Fruit fly (Drosophila melanogaster) whole organism, wandering third instar larva: ENCODE data around the gene CG11656.

Source experiments
- CG32264 ChIP-seq: fragments of 200-800 bp; sonication (Bioruptor generic); optimal IDR thresholded peaks from 2 replicates; lab custom pipeline; 2016; ENCODE audit warnings: missing biosample characterization, missing genetic modification characterization
- CG9705 ChIP-seq: fragments of 200-800 bp; sonication (Bioruptor generic); optimal IDR thresholded peaks from 2 replicates; lab custom pipeline; 2018; ENCODE audit warnings: missing biosample characterization, mild to moderate bottlenecking, missing genetic modification characterization
- Dif ChIP-seq: fragments of 200-275, 200-300 bp; sonication (Bioruptor generic); optimal IDR thresholded peaks from 2 replicates; lab custom pipeline; 2018; ENCODE audit warnings: missing biosample characterization, missing genetic modification characterization; ENCODE audit not compliant: partially characterized antibody
- GATAd ChIP-seq: sonication (Bioruptor generic); optimal IDR thresholded peaks from 2 replicates; lab custom pipeline; 2016; ENCODE audit warnings: missing biosample characterization, missing genetic modification characterization
- Hnf4 ChIP-seq: fragments of 200-800 bp; sonication (Bioruptor generic); optimal IDR thresholded peaks from 2 replicates; lab custom pipeline; 2016; ENCODE audit warnings: missing biosample characterization, mild to moderate bottlenecking, missing genetic modification characterization
- Hr78 ChIP-seq: fragments of >200 bp; optimal IDR thresholded peaks from 2 replicates; lab custom pipeline; 2017; ENCODE audit warnings: missing biosample characterization, missing genetic modification characterization
- Hr83 ChIP-seq: fragments of 200-300 bp; sonication (Bioruptor generic); optimal IDR thresholded peaks from 2 replicates; lab custom pipeline; 2016; ENCODE audit warnings: missing biosample characterization, mild to moderate bottlenecking, missing genetic modification characterization, moderate library complexity; ENCODE audit not compliant: poor library complexity, severe bottlenecking
- Jra ChIP-seq: sonication (Bioruptor generic); optimal IDR thresholded peaks from 2 replicates; lab custom pipeline; 2016; ENCODE audit warnings: missing biosample characterization, missing genetic modification characterization
- Mio ChIP-seq: sonication (Bioruptor generic); optimal IDR thresholded peaks from 2 replicates; lab custom pipeline; 2016; ENCODE audit warnings: missing biosample characterization, missing genetic modification characterization
- Myc ChIP-seq: fragments of >200 bp; optimal IDR thresholded peaks from 2 replicates; lab custom pipeline; 2017
- N ChIP-seq: fragments of >200 bp; optimal IDR thresholded peaks from 2 replicates; lab custom pipeline; 2018; ENCODE audit warnings: missing biosample characterization, missing external identifiers, missing genetic modification characterization
- OdsH ChIP-seq: fragments of 200-800 bp; sonication (Bioruptor generic); optimal IDR thresholded peaks from 2 replicates; lab custom pipeline; 2016; ENCODE audit warnings: missing biosample characterization, mild to moderate bottlenecking, missing genetic modification characterization
- Rel ChIP-seq, 2 experiments: fragments of 200-800 bp; sonication (Bioruptor generic) in 1 of 2; optimal IDR thresholded peaks; 2 replicates in 1 of 2; 3 replicates in 1 of 2; lab custom pipeline; 2016 to 2019; ENCODE audit warnings: mild to moderate bottlenecking in 2 of 2, missing biosample characterization in 2 of 2, missing genetic modification characterization in 2 of 2, moderate library complexity in 1 of 2
- Sp1 ChIP-seq: fragments of 200-800 bp; sonication (Bioruptor generic); optimal IDR thresholded peaks from 3 replicates; lab custom pipeline; 2019; ENCODE audit warnings: missing biosample characterization, mild to moderate bottlenecking, missing genetic modification characterization, moderate library complexity
- Vsx2 ChIP-seq: fragments of 200-300, 225-300 bp; sonication (Bioruptor generic); optimal IDR thresholded peaks from 2 replicates; lab custom pipeline; 2018; ENCODE audit warnings: missing biosample characterization, missing genetic modification characterization; ENCODE audit not compliant: partially characterized antibody
- br ChIP-seq: fragments of 200-800 bp; sonication (Bioruptor generic); optimal IDR thresholded peaks from 2 replicates; lab custom pipeline; 2016; ENCODE audit warnings: missing biosample characterization, missing genetic modification characterization
- dl ChIP-seq, 2 experiments: fragments of 175-275, 200-275 bp in 1 of 2; fragments of 200-275 bp in 1 of 2; sonication (Bioruptor generic); optimal IDR thresholded peaks; lab custom pipeline; 2018; ENCODE audit warnings: mild to moderate bottlenecking in 2 of 2, missing biosample characterization in 2 of 2, missing genetic modification characterization in 2 of 2, moderate library complexity in 2 of 2; ENCODE audit not compliant: partially characterized antibody in 2 of 2, insufficient read depth in 1 of 2
- ey ChIP-seq: fragments of 200-800 bp; sonication (Bioruptor generic); optimal IDR thresholded peaks from 2 replicates; lab custom pipeline; 2016; ENCODE audit warnings: missing biosample characterization, missing genetic modification characterization
- foxo ChIP-seq, 2 experiments: fragments of 200-800 bp; sonication (Bioruptor generic); optimal IDR thresholded peaks; 2 replicates in 1 of 2; 3 replicates in 1 of 2; lab custom pipeline; 2016 to 2017; ENCODE audit warnings: missing biosample characterization in 2 of 2, missing genetic modification characterization in 2 of 2
- fru ChIP-seq: fragments of 200-800 bp; sonication (Bioruptor generic); optimal IDR thresholded peaks from 3 replicates; lab custom pipeline; 2016; ENCODE audit warnings: missing biosample characterization, mild to moderate bottlenecking, missing genetic modification characterization
- h ChIP-seq: fragments of 200-800 bp; sonication (Bioruptor generic); optimal IDR thresholded peaks from 3 replicates; lab custom pipeline; 2016; ENCODE audit warnings: missing biosample characterization, mild to moderate bottlenecking, missing genetic modification characterization
- lola ChIP-seq: fragments of >200 bp; optimal IDR thresholded peaks from 2 replicates; lab custom pipeline; 2017; ENCODE audit warnings: missing biosample characterization, missing genetic modification characterization
- pan ChIP-seq: fragments of >200 bp; optimal IDR thresholded peaks from 2 replicates; lab custom pipeline; 2017
- psq ChIP-seq: fragments of 200-800 bp; sonication (Bioruptor generic); optimal IDR thresholded peaks from 3 replicates; lab custom pipeline; 2017; ENCODE audit warnings: missing biosample characterization, mild to moderate bottlenecking, missing genetic modification characterization, moderate library complexity
- rgr ChIP-seq: fragments of 200-800 bp; sonication (Bioruptor generic); optimal IDR thresholded peaks from 3 replicates; lab custom pipeline; 2016; ENCODE audit warnings: missing biosample characterization, mild to moderate bottlenecking, missing genetic modification characterization
- sage ChIP-seq: fragments of 200-800 bp; sonication (Bioruptor generic); optimal IDR thresholded peaks from 2 replicates; lab custom pipeline; 2016; ENCODE audit warnings: missing biosample characterization, mild to moderate bottlenecking, missing genetic modification characterization
- sv ChIP-seq: fragments of 200-800 bp; sonication (Bioruptor generic); optimal IDR thresholded peaks from 3 replicates; lab custom pipeline; 2016; ENCODE audit warnings: missing biosample characterization, missing genetic modification characterization
- tai ChIP-seq: sonication (Bioruptor generic); optimal IDR thresholded peaks from 2 replicates; lab custom pipeline; 2016; ENCODE audit warnings: missing biosample characterization, missing genetic modification characterization
- usp ChIP-seq: fragments of >200 bp; optimal IDR thresholded peaks from 2 replicates; lab custom pipeline; 2017; ENCODE audit warnings: missing biosample characterization, missing genetic modification characterization
- woc ChIP-seq: sonication (Bioruptor generic); optimal IDR thresholded peaks from 2 replicates; lab custom pipeline; 2016; ENCODE audit warnings: missing biosample characterization, mild to moderate bottlenecking, missing genetic modification characterization

CG11656 gene

dm6 chr3R:12995522-12995921 is 14.2 kb upstream of the CG11656 start, which contains the start of gene CG7488:
TSS of gene CG7488 (plus strand) at chr3R:12995620.
- TF ChIP-seq Hr83 (GFP tag; lab: Kevin White, UChicago) (no peak), foxo (GFP tag; optimal IDR thresholded peaks at IDR 0.05; lab: Kevin White, UChicago) (no peak), Sp1 (GFP tag; lab: Kevin White, UChicago) (no peak), h (GFP tag; lab: Kevin White, UChicago) (no peak), Jra (no peak), Rel (GFP tag; optimal IDR thresholded peaks at IDR 0.05; lab: Kevin White, UChicago) (no peak), Rel (tag; optimal IDR thresholded peaks at IDR 0.05; lab: Kevin White, UChicago) (no peak), Dif (GFP tag; lab: Kevin White, UChicago) (no peak), Mio (no peak), psq (GFP tag; lab: Kevin White, UChicago) (no peak)
- TF ChIP-seq, all 38 proteins: peak for 0

- TF ChIP-seq Rel (GFP tag; optimal IDR thresholded peaks at IDR 0.05; lab: Kevin White, UChicago) (no peak), Rel (tag; optimal IDR thresholded peaks at IDR 0.05; lab: Kevin White, UChicago) (peak; percentile 82), psq (GFP tag; lab: Kevin White, UChicago) (peak; percentile 7), Mio (no peak), GATAd (no peak), ey (peak; percentile 28), N (GFP tag; lab: Kevin White, UChicago) (peak; percentile 25), CG32264 (GFP tag; lab: Kevin White, UChicago) (no peak), Hr83 (GFP tag; lab: Kevin White, UChicago) (peak; percentile 43)
Measured at dm6 chr3R:12997550-12998233, 12.0 kb upstream of the CG11656 start, which contains the start of the genes CG17327, CG44194 and CG7518. TSS of gene CG17327 (minus strand) at chr3R:12997726. TSS of gene CG44194 (minus strand) at chr3R:12997726. TSS of gene CG7518 (plus strand) at chr3R:12998089.

- TF ChIP-seq usp (no peak), CG32264 (GFP tag; lab: Kevin White, UChicago) (no peak), sage (GFP tag; lab: Kevin White, UChicago) (no peak), sv (GFP tag; lab: Kevin White, UChicago) (no peak), OdsH (GFP tag; lab: Kevin White, UChicago) (no peak), Myc (lab: Kevin White, UChicago) (no peak), Hr78 (GFP tag; lab: Kevin White, UChicago) (no peak), Dif (GFP tag; lab: Kevin White, UChicago) (no peak), br (GFP tag; lab: Kevin White, UChicago) (no peak), dl (GFP tag; optimal IDR thresholded peaks at IDR 0.05; lab: Kevin White, UChicago; ENCODE audit: insufficient read depth in 1 of 2, partially characterized antibody in 2 of 2) (no peak), CG9705 (GFP tag; lab: Kevin White, UChicago) (no peak), woc (GFP tag; lab: Kevin White, UChicago) (no peak)
Measured at dm6 chr3R:12998234-12998591, 11.5 kb upstream of the CG11656 start.

- TF ChIP-seq Hnf4 (GFP tag; lab: Kevin White, UChicago) (no peak), Hr83 (GFP tag; lab: Kevin White, UChicago) (no peak), pan (no peak), tai (GFP tag; lab: Kevin White, UChicago) (no peak), Vsx2 (GFP tag; lab: Kevin White, UChicago) (no peak), N (GFP tag; lab: Kevin White, UChicago) (peak; percentile 45), foxo (GFP tag; optimal IDR thresholded peaks at IDR 0.05; lab: Kevin White, UChicago) (no peak), Rel (GFP tag; optimal IDR thresholded peaks at IDR 0.05; lab: Kevin White, UChicago) (no peak), Rel (tag; optimal IDR thresholded peaks at IDR 0.05; lab: Kevin White, UChicago) (no peak), GATAd (no peak), Hr78 (GFP tag; lab: Kevin White, UChicago) (no peak), h (GFP tag; lab: Kevin White, UChicago) (no peak), Dif (GFP tag; lab: Kevin White, UChicago) (peak; percentile 4), usp (no peak), rgr (GFP tag; lab: Kevin White, UChicago) (no peak), ey (no peak), fru (peak; percentile 88), CG32264 (GFP tag; lab: Kevin White, UChicago) (no peak), CG9705 (GFP tag; lab: Kevin White, UChicago) (no peak), lola (GFP tag; lab: Kevin White, UChicago) (no peak)
Measured at dm6 chr3R:13010905-13011620, 1.4 kb downstream of the CG11656 start, which contains the start of gene CG8031. TSS of gene CG8031 (minus strand) at chr3R:13011310.
